Fruit fly (Drosophila melanogaster) whole organism, embryonic: ENCODE measurements around the gene UbcE2H.

Experiments used
- Bteb2 ChIP-seq: fragments of 200-800 bp; sonication (Bioruptor generic); optimal IDR thresholded peaks from 2 replicates; lab custom pipeline; 2016; ENCODE audit warnings: missing biosample characterization, missing genetic modification characterization
- CG11085 ChIP-seq: fragments of 200-800 bp; sonication (Bioruptor generic); IDR thresholded peaks from 2 replicates; pipeline ENCODE4 v1.3.6; 2022; ENCODE audit warnings: missing biosample characterization, missing genetic modification characterization
- CG11560 ChIP-seq: fragments of 200-800 bp; sonication (Bioruptor generic); IDR thresholded peaks from 3 replicates; pipeline ENCODE4 v1.3.6; 2022; ENCODE audit warnings: missing biosample characterization, missing genetic modification characterization
- CG1233 ChIP-seq: fragments of 200-800 bp; sonication (Bioruptor generic); optimal IDR thresholded peaks from 4 replicates; lab custom pipeline; 2018; ENCODE audit warnings: missing biosample characterization, mild to moderate bottlenecking, missing genetic modification characterization
- CG12769 ChIP-seq: fragments of 200-800 bp; sonication (Bioruptor generic); optimal IDR thresholded peaks from 2 replicates; lab custom pipeline; 2019; ENCODE audit warnings: missing biosample characterization, mild to moderate bottlenecking, missing genetic modification characterization, moderate library complexity
- CG14014 ChIP-seq: fragments of 200-800 bp; sonication (Bioruptor generic); IDR thresholded peaks from 2 replicates; pipeline ENCODE4 v1.3.6; 2022; ENCODE audit warnings: missing biosample characterization, missing genetic modification characterization
- CG15601 ChIP-seq: fragments of 200-800 bp; sonication (Bioruptor generic); optimal IDR thresholded peaks from 3 replicates; lab custom pipeline; 2019; ENCODE audit warnings: missing biosample characterization, mild to moderate bottlenecking, missing genetic modification characterization, moderate library complexity
- CG16779 ChIP-seq: fragments of 200-800 bp; sonication (Bioruptor generic); IDR thresholded peaks from 2 replicates; pipeline ENCODE4 v1.3.6; 2022; ENCODE audit warnings: missing biosample characterization, missing genetic modification characterization
- CG16863 ChIP-seq: fragments of 200-800 bp; sonication (Bioruptor generic); optimal IDR thresholded peaks from 3 replicates; lab custom pipeline; 2016; ENCODE audit warnings: missing biosample characterization, missing genetic modification characterization
- CG17328 ChIP-seq: fragments of 200-800 bp; sonication (Bioruptor generic); IDR thresholded peaks from 2 replicates; pipeline ENCODE4 v1.3.6; 2022; ENCODE audit warnings: missing biosample characterization, missing genetic modification characterization
- CG2129 ChIP-seq: fragments of 200-800 bp; sonication (Bioruptor generic); IDR thresholded peaks from 2 replicates; pipeline ENCODE4 v1.3.6; 2022; ENCODE audit warnings: missing biosample characterization, missing genetic modification characterization; ENCODE audit not compliant: partially characterized antibody
- CG2199 ChIP-seq: fragments of 200-800 bp; sonication (Bioruptor generic); IDR thresholded peaks from 3 replicates; pipeline ENCODE4 v1.3.6; 2022; ENCODE audit warnings: missing biosample characterization, missing genetic modification characterization
- CG2712 ChIP-seq: fragments of 200-800 bp; optimal IDR thresholded peaks from 3 replicates; lab custom pipeline; 2019; ENCODE audit warnings: missing biosample characterization, mild to moderate bottlenecking, missing genetic modification characterization, moderate library complexity
- CG3065 ChIP-seq: fragments of 200-800 bp; sonication (Bioruptor generic); optimal IDR thresholded peaks from 2 replicates; lab custom pipeline; 2016; ENCODE audit warnings: missing biosample characterization, missing genetic modification characterization
- CG31441 ChIP-seq: fragments of 200-800 bp; sonication (Bioruptor generic); IDR thresholded peaks from 2 replicates; pipeline ENCODE4 v1.3.6; 2022; ENCODE audit warnings: missing biosample characterization, missing genetic modification characterization
- CG3281 ChIP-seq: fragments of 200-800 bp; sonication (Bioruptor generic); optimal IDR thresholded peaks from 3 replicates; lab custom pipeline; 2017; ENCODE audit warnings: missing biosample characterization, mild to moderate bottlenecking, missing genetic modification characterization
- CG33213 ChIP-seq: fragments of 200-800 bp; sonication (Bioruptor generic); optimal IDR thresholded peaks from 3 replicates; lab custom pipeline; 2016; ENCODE audit warnings: missing biosample characterization, missing genetic modification characterization
- CG34224 ChIP-seq: fragments of 200-800 bp; sonication (Bioruptor generic); IDR thresholded peaks from 3 replicates; pipeline ENCODE4 v1.3.6; 2022; ENCODE audit warnings: missing biosample characterization, missing genetic modification characterization; ENCODE audit not compliant: partially characterized antibody
- CG6175 ChIP-seq: fragments of 200-800 bp; sonication (Bioruptor generic); IDR thresholded peaks from 3 replicates; pipeline ENCODE4 v1.3.6; 2022; ENCODE audit warnings: missing biosample characterization, missing genetic modification characterization
- CG8765 ChIP-seq: fragments of 200-800 bp; sonication (Bioruptor generic); IDR thresholded peaks from 2 replicates; pipeline ENCODE4 v1.3.6; 2022; ENCODE audit warnings: missing biosample characterization, missing genetic modification characterization
- Ets97D ChIP-seq: fragments of 200-800 bp; sonication (Bioruptor generic); optimal IDR thresholded peaks from 3 replicates; lab custom pipeline; 2016; ENCODE audit warnings: missing biosample characterization, missing genetic modification characterization
- HHEX ChIP-seq: fragments of 200-800 bp; sonication (Bioruptor generic); optimal IDR thresholded peaks from 3 replicates; lab custom pipeline; 2017; ENCODE audit warnings: missing biosample characterization, mild to moderate bottlenecking, missing genetic modification characterization, missing genetic modification reagents
- Hr39 ChIP-seq: fragments of >200 bp; optimal IDR thresholded peaks from 2 replicates; lab custom pipeline; 2017
- Jarid2 ChIP-seq: fragments of 200-800 bp; sonication (Bioruptor generic); optimal IDR thresholded peaks from 3 replicates; lab custom pipeline; 2017; ENCODE audit warnings: mild to moderate bottlenecking, missing biosample characterization, missing genetic modification reagents, missing genetic modification characterization
- Lim3 ChIP-seq: fragments of 200-800 bp; sonication (Bioruptor generic); IDR thresholded peaks from 2 replicates; pipeline ENCODE4 v1.3.6; 2022; ENCODE audit warnings: missing biosample characterization, missing genetic modification characterization
- Max ChIP-seq: fragments of 200-800 bp; sonication (Bioruptor generic); optimal IDR thresholded peaks from 2 replicates; lab custom pipeline; 2016; ENCODE audit warnings: missing biosample characterization, mild to moderate bottlenecking, missing genetic modification characterization
- Mrtf ChIP-seq: fragments of 200-800 bp; sonication (Bioruptor generic); IDR thresholded peaks from 3 replicates; pipeline ENCODE4 v1.3.6; 2022; ENCODE audit warnings: missing biosample characterization, missing genetic modification characterization
- NC2α ChIP-seq: fragments of 200-800 bp; sonication (Bioruptor generic); optimal IDR thresholded peaks from 2 replicates; lab custom pipeline; 2016; ENCODE audit warnings: missing biosample characterization, missing genetic modification characterization
- Nf-YC ChIP-seq: fragments of 200-800 bp; optimal IDR thresholded peaks from 3 replicates; lab custom pipeline; 2019; ENCODE audit warnings: missing biosample characterization, mild to moderate bottlenecking, missing genetic modification characterization, moderate library complexity
- Oli ChIP-seq: fragments of 200-800 bp; sonication (Bioruptor generic); optimal IDR thresholded peaks from 2 replicates; lab custom pipeline; 2018; ENCODE audit warnings: missing biosample characterization, mild to moderate bottlenecking, missing genetic modification characterization, moderate library complexity
- PHDP ChIP-seq: fragments of 200-800 bp; sonication (Bioruptor generic); optimal IDR thresholded peaks from 3 replicates; lab custom pipeline; 2018; ENCODE audit warnings: missing biosample characterization, mild to moderate bottlenecking, missing genetic modification characterization, moderate library complexity
- Six4 ChIP-seq: fragments of 200-800 bp; sonication (Bioruptor generic); optimal IDR thresholded peaks from 2 replicates; lab custom pipeline; 2016; ENCODE audit warnings: missing biosample characterization, missing genetic modification characterization
- Sry-δ ChIP-seq: fragments of 200-800 bp; sonication (Bioruptor generic); optimal IDR thresholded peaks from 2 replicates; lab custom pipeline; 2016; ENCODE audit warnings: missing biosample characterization, missing genetic modification characterization
- Tbp ChIP-seq: fragments of >200 bp; optimal IDR thresholded peaks from 2 replicates; lab custom pipeline; 2018; ENCODE audit warnings: missing biosample characterization, missing genetic modification characterization
- ac ChIP-seq: fragments of 200-800 bp; sonication (Bioruptor generic); optimal IDR thresholded peaks from 3 replicates; lab custom pipeline; 2017; ENCODE audit warnings: missing biosample characterization, mild to moderate bottlenecking, missing genetic modification characterization
- ap ChIP-seq: fragments of 200-800 bp; sonication (Bioruptor generic); IDR thresholded peaks from 2 replicates; pipeline ENCODE4 v1.3.6; 2022; ENCODE audit warnings: missing biosample characterization, missing genetic modification characterization
- ato ChIP-seq: fragments of 200-800 bp; sonication (Bioruptor generic); IDR thresholded peaks from 2 replicates; pipeline ENCODE4 v1.3.6; 2022; ENCODE audit warnings: missing biosample characterization, missing genetic modification characterization; ENCODE audit not compliant: partially characterized antibody
- cad ChIP-seq: fragments of >200 bp; optimal IDR thresholded peaks from 2 replicates; lab custom pipeline; 2017; ENCODE audit warnings: missing biosample characterization, missing genetic modification characterization
- dan ChIP-seq: fragments of 200-800 bp; sonication (Bioruptor generic); IDR thresholded peaks from 2 replicates; pipeline ENCODE4 v1.3.6; 2022; ENCODE audit warnings: missing biosample characterization, missing genetic modification characterization
- dpn ChIP-seq, 2 experiments: fragments of 200-800 bp; sonication (Bioruptor generic); optimal IDR thresholded peaks; 3 replicates each; lab custom pipeline; 2016; ENCODE audit warnings: missing biosample characterization in 2 of 2, missing genetic modification characterization in 2 of 2
- pan ChIP-seq, 4 experiments: fragments of >200 bp in 3 of 4; fragments of 200-800 bp in 1 of 4; sonication (Bioruptor generic) in 1 of 4; optimal IDR thresholded peaks in 3 of 4; IDR thresholded peaks in 1 of 4; 2 replicates each; pipeline versions ENCODE4 v1.3.6 to Lab custom; 2017 to 2022; ENCODE audit warnings: missing biosample characterization in 2 of 4, missing genetic modification characterization in 2 of 4, mixed read lengths in 1 of 4
- peb ChIP-seq: fragments of 200-800 bp; sonication (Bioruptor generic); IDR thresholded peaks from 2 replicates; pipeline ENCODE4 v1.3.6; 2022; ENCODE audit warnings: missing biosample characterization, missing genetic modification characterization
- pfk ChIP-seq: fragments of 200-800 bp; sonication (Bioruptor generic); optimal IDR thresholded peaks from 2 replicates; lab custom pipeline; 2018; ENCODE audit warnings: missing biosample characterization, mild to moderate bottlenecking, missing genetic modification characterization, moderate library complexity
- rib ChIP-seq: fragments of 200-800 bp; sonication (Bioruptor generic); IDR thresholded peaks from 2 replicates; pipeline ENCODE4 v1.3.6; 2022; ENCODE audit warnings: missing biosample characterization, missing genetic modification characterization
- sd ChIP-seq: fragments of 200-800 bp; sonication (Bioruptor generic); optimal IDR thresholded peaks from 3 replicates; lab custom pipeline; 2018; ENCODE audit warnings: missing biosample characterization, mild to moderate bottlenecking, missing genetic modification characterization, moderate library complexity
- seq ChIP-seq: fragments of 200-800 bp; sonication (Bioruptor generic); IDR thresholded peaks from 2 replicates; pipeline ENCODE4 v1.3.6; 2022; ENCODE audit warnings: missing biosample characterization, missing genetic modification characterization
- slp2 ChIP-seq: fragments of 200-800 bp; sonication (Bioruptor generic); optimal IDR thresholded peaks from 2 replicates; lab custom pipeline; 2016; ENCODE audit warnings: missing biosample characterization, missing genetic modification characterization
- ssp ChIP-seq: fragments of 200-800 bp; sonication (Bioruptor generic); IDR thresholded peaks from 2 replicates; pipeline ENCODE4 v1.3.6; 2022; ENCODE audit warnings: missing biosample characterization, missing genetic modification characterization
- tgo ChIP-seq: fragments of 200-800 bp; sonication (Bioruptor generic); IDR thresholded peaks from 3 replicates; pipeline ENCODE4 v1.3.6; 2022; ENCODE audit warnings: missing biosample characterization, missing genetic modification characterization
- twi ChIP-seq: fragments of 200-800 bp; optimal IDR thresholded peaks from 2 replicates; lab custom pipeline; 2019; ENCODE audit warnings: missing biosample characterization, mild to moderate bottlenecking, missing genetic modification characterization, moderate library complexity

UbcE2H gene

dm6 chrX:8113386-8114279 is 19.8 kb upstream of the UbcE2H start (continued):
- TF ChIP-seq ac (GFP tag; lab: Kevin White, UChicago) (no peak), Nf-YC (tag; lab: Kevin White, UChicago) (peak; percentile 12), CG16779 (GFP tag; lab: Robert Waterston, UW) (0 out of 2 replicates have a peak, but pooled peaks have one; percentile 32), pfk (no peak), Six4 (GFP tag; lab: Kevin White, UChicago) (no peak), PHDP (tag; lab: Kevin White, UChicago) (peak; percentile 63), seq (GFP tag; lab: Robert Waterston, UW) (no peak), Bteb2 (GFP tag; lab: Kevin White, UChicago) (peak; percentile 49), twi (tag; lab: Kevin White, UChicago) (no peak), CG1233 (GFP tag; lab: Kevin White, UChicago) (no peak), CG14014 (peak; percentile 71), Lim3 (GFP tag; lab: Robert Waterston, UW) (no peak), Max (no peak), CG11085 (GFP tag; lab: Robert Waterston, UW) (peak; percentile 52; the same call in 1 of the 2 replicates), Oli (tag; lab: Kevin White, UChicago) (peak; percentile 41), CG33213 (no peak), CG15601 (tag; lab: Kevin White, UChicago) (no peak), CG8765 (GFP tag; lab: Robert Waterston, UW) (no peak; the same call in 1 of the 2 replicates), ato (GFP tag; lab: Robert Waterston, UW) (no peak), ap (no peak), CG3281 (peak; percentile 79), CG2199 (GFP tag; lab: Robert Waterston, UW) (no peak), CG2129 (no peak), sd (tag; lab: Kevin White, UChicago) (peak; percentile 21), dan (GFP tag; lab: Robert Waterston, UW) (no peak), Mrtf (GFP tag; lab: Robert Waterston, UW) (0 out of 3 replicates have a peak, but pooled peaks have one; percentile 29), dpn (GFP tag; optimal IDR thresholded peaks at IDR 0.05; lab: Kevin White, UChicago) (peak; percentile 49 to 57), Tbp (GFP tag; lab: Kevin White, UChicago) (no peak), CG6175 (GFP tag; lab: Robert Waterston, UW) (peak; percentile 46; the same call in 1 of the 3 replicates), CG31441 (no peak), rib (GFP tag; lab: Robert Waterston, UW) (0 out of 2 replicates have a peak, but pooled peaks have one; percentile 52)

- TF ChIP-seq CG11560 (no peak), Sry-δ (GFP tag; lab: Kevin White, UChicago) (no peak), HHEX (GFP tag; lab: Kevin White, UChicago) (peak; percentile 44), peb (no peak), CG12769 (tag; lab: Kevin White, UChicago) (no peak), Ets97D (no peak), CG16863 (no peak), ssp (GFP tag; lab: Robert Waterston, UW) (no peak), cad (GFP tag; lab: Kevin White, UChicago) (no peak), pan (optimal IDR thresholded peaks at IDR 0.05; lab: Kevin White, UChicago) (no peak), pan (GFP tag; optimal IDR thresholded peaks at IDR 0.05 in 1 of 2, IDR thresholded peaks at IDR 0.05 in 1 of 2) (peak in 1 of 2 experiments; percentile 50), CG34224 (GFP tag; lab: Robert Waterston, UW) (no peak), NC2α (no peak), slp2 (GFP tag; lab: Kevin White, UChicago) (no peak), CG3065 (GFP tag; lab: Kevin White, UChicago) (no peak), Hr39 (no peak), tgo (GFP tag; lab: Robert Waterston, UW) (peak; percentile 38; the same call in 1 of the 3 replicates), Bteb2 (GFP tag; lab: Kevin White, UChicago) (no peak), CG17328 (GFP tag; lab: Robert Waterston, UW) (no peak), Jarid2 (GFP tag; lab: Kevin White, UChicago) (no peak), CG2712 (tag; lab: Kevin White, UChicago) (no peak)
Observed at dm6 chrX:8112715-8113114, 18.9 kb upstream of the UbcE2H start.
